Fruit fly (Drosophila melanogaster): ENCODE results near the gene rumpel.

dm6 chrX:7413569-7413968 is 4.8 kb upstream of the rumpel start, which contains the start of gene CG42705:
- TF ChIP-seq ttk (optimal IDR thresholded peaks at IDR 0.05) (no peak), psq (optimal IDR thresholded peaks at IDR 0.05) (no peak), Sin3A (optimal IDR thresholded peaks at IDR 0.05) (no peak), insv (optimal IDR thresholded peaks at IDR 0.05) (no peak)
